Worm (Caenorhabditis elegans) whole organism, L3 larva: ENCODE measurements around the gene Y39F10C.3.

ENCODE experiments used
- R02D3.7 ChIP-seq: fragments of 150-350 bp; optimal IDR thresholded peaks from 2 replicates; lab custom pipeline; 2014; ENCODE audit warnings: missing biosample characterization, missing genetic modification characterization
- ZK546.5 ChIP-seq: sonication (generic microtip); optimal IDR thresholded peaks from 2 replicates; lab custom pipeline; 2017; ENCODE audit warnings: missing biosample characterization, missing genetic modification characterization
- aly-2 ChIP-seq: fragments of 150-350 bp; optimal IDR thresholded peaks from 2 replicates; lab custom pipeline; 2014; ENCODE audit warnings: missing biosample characterization, missing genetic modification characterization
- ama-1 ChIP-seq: fragments of 150-350 bp; optimal IDR thresholded peaks from 2 replicates; lab custom pipeline; 2018
- ceh-16 ChIP-seq: sonication (generic microtip); optimal IDR thresholded peaks from 2 replicates; lab custom pipeline; 2017; ENCODE audit warnings: missing biosample characterization, missing genetic modification characterization
- ceh-28 ChIP-seq: fragments of 150-350 bp; optimal IDR thresholded peaks from 2 replicates; lab custom pipeline; 2014; ENCODE audit warnings: missing biosample characterization, missing genetic modification reagents, missing genetic modification characterization
- ceh-82 ChIP-seq: fragments of 150-350 bp; optimal IDR thresholded peaks from 2 replicates; lab custom pipeline; 2014; ENCODE audit warnings: missing biosample characterization, missing genetic modification characterization
- daf-12 ChIP-seq: fragments of 150-350 bp; optimal IDR thresholded peaks from 2 replicates; lab custom pipeline; 2014; ENCODE audit warnings: missing biosample characterization, missing genetic modification reagents, missing genetic modification characterization
- egl-27 ChIP-seq: sonication (generic microtip); optimal IDR thresholded peaks from 4 replicates; lab custom pipeline; 2017; ENCODE audit warnings: missing biosample characterization, missing genetic modification reagents, missing genetic modification characterization
- egl-5 ChIP-seq: fragments of 150-350 bp; optimal IDR thresholded peaks from 2 replicates; lab custom pipeline; 2017; ENCODE audit warnings: missing biosample characterization, missing genetic modification reagents, missing genetic modification characterization, inconsistent platforms
- elt-1 ChIP-seq: fragments of 150-350 bp; optimal IDR thresholded peaks from 2 replicates; lab custom pipeline; 2014; ENCODE audit warnings: missing biosample characterization, missing genetic modification characterization
- elt-2 ChIP-seq: sonication (generic microtip); optimal IDR thresholded peaks from 2 replicates; lab custom pipeline; 2016; ENCODE audit warnings: missing genetic modification reagents, mild to moderate bottlenecking, missing genetic modification characterization, missing compliant biosample characterization
- elt-3 ChIP-seq, 3 experiments: fragments of 150-350 bp in 1 of 3; sonication (generic microtip) in 2 of 3; optimal IDR thresholded peaks; 2 replicates in 2 of 3; 4 replicates in 1 of 3; lab custom pipeline; 2014 to 2017; ENCODE audit warnings: missing biosample characterization in 3 of 3, missing genetic modification characterization in 3 of 3
- eor-1 ChIP-seq, 2 experiments: fragments of 150-350 bp; optimal IDR thresholded peaks; 2 replicates each; lab custom pipeline; 2014 to 2018; ENCODE audit warnings: missing biosample characterization in 2 of 2, missing genetic modification characterization in 2 of 2
- fkh-2 ChIP-seq: fragments of 150-350 bp; optimal IDR thresholded peaks from 2 replicates; lab custom pipeline; 2014; ENCODE audit warnings: missing biosample characterization, missing genetic modification reagents, missing genetic modification characterization
- fos-1 ChIP-seq: fragments of 150-350 bp; optimal IDR thresholded peaks from 2 replicates; lab custom pipeline; 2014; ENCODE audit warnings: missing biosample characterization, missing genetic modification characterization
- hmg-11 ChIP-seq: sonication (generic microtip); optimal IDR thresholded peaks from 2 replicates; lab custom pipeline; 2016; ENCODE audit warnings: missing genetic modification characterization, missing compliant biosample characterization
- jun-1 ChIP-seq: fragments of 150-350 bp; optimal IDR thresholded peaks from 2 replicates; lab custom pipeline; 2014; ENCODE audit warnings: missing biosample characterization, missing genetic modification reagents, missing genetic modification characterization
- lin-15B ChIP-seq: fragments of 150-350 bp; optimal IDR thresholded peaks from 2 replicates; lab custom pipeline; 2014; ENCODE audit warnings: missing biosample characterization, missing genetic modification characterization
- lin-39 ChIP-seq: fragments of 150-350 bp; optimal IDR thresholded peaks from 2 replicates; lab custom pipeline; 2018; ENCODE audit warnings: missing biosample characterization, missing genetic modification reagents, missing genetic modification characterization
- lsy-12 ChIP-seq: sonication (generic microtip); optimal IDR thresholded peaks from 2 replicates; lab custom pipeline; 2016; ENCODE audit warnings: mild to moderate bottlenecking, missing genetic modification characterization, missing compliant biosample characterization
- mdl-1 ChIP-seq: fragments of 150-350 bp; optimal IDR thresholded peaks from 2 replicates; lab custom pipeline; 2014; ENCODE audit warnings: missing biosample characterization, missing genetic modification characterization
- mml-1 ChIP-seq: fragments of 150-350 bp; sonication (generic microtip); optimal IDR thresholded peaks from 3 replicates; lab custom pipeline; 2014; ENCODE audit warnings: missing biosample characterization, missing genetic modification characterization
- nfya-1 ChIP-seq: sonication (generic microtip); optimal IDR thresholded peaks from 2 replicates; lab custom pipeline; 2017; ENCODE audit warnings: missing genetic modification characterization, mild to moderate bottlenecking, missing compliant biosample characterization, antibody characterized with exemption, moderate library complexity; ENCODE audit not compliant: insufficient read depth
- nhr-11 ChIP-seq: fragments of 150-350 bp; optimal IDR thresholded peaks from 2 replicates; lab custom pipeline; 2014; ENCODE audit warnings: missing biosample characterization, missing genetic modification characterization
- nhr-12 ChIP-seq: fragments of 150-350 bp; optimal IDR thresholded peaks from 2 replicates; lab custom pipeline; 2014; ENCODE audit warnings: missing biosample characterization, missing genetic modification characterization
- nhr-23 ChIP-seq: fragments of 150-350 bp; optimal IDR thresholded peaks from 2 replicates; lab custom pipeline; 2014; ENCODE audit warnings: missing biosample characterization, missing genetic modification reagents, missing genetic modification characterization
- nhr-237 ChIP-seq: fragments of 150-350 bp; optimal IDR thresholded peaks from 2 replicates; lab custom pipeline; 2014; ENCODE audit warnings: missing biosample characterization, missing genetic modification characterization
- nhr-25 ChIP-seq: sonication (generic microtip); optimal IDR thresholded peaks from 2 replicates; lab custom pipeline; 2017; ENCODE audit warnings: missing biosample characterization, missing genetic modification characterization
- nhr-28 ChIP-seq: fragments of 150-350 bp; optimal IDR thresholded peaks from 2 replicates; lab custom pipeline; 2014; ENCODE audit warnings: missing biosample characterization, missing genetic modification characterization
- nhr-43 ChIP-seq: sonication (generic microtip); optimal IDR thresholded peaks from 2 replicates; lab custom pipeline; 2016; ENCODE audit warnings: mild to moderate bottlenecking, missing genetic modification characterization, missing compliant biosample characterization; ENCODE audit not compliant: poor library complexity, severe bottlenecking
- nhr-67 ChIP-seq: fragments of 150-350 bp; optimal IDR thresholded peaks from 2 replicates; lab custom pipeline; 2014; ENCODE audit warnings: missing biosample characterization, missing genetic modification characterization
- nhr-76 ChIP-seq: fragments of 150-350 bp; sonication (generic microtip); optimal IDR thresholded peaks from 5 replicates; lab custom pipeline; 2014; ENCODE audit warnings: missing biosample characterization, missing genetic modification characterization
- nhr-77 ChIP-seq: fragments of 150-350 bp; optimal IDR thresholded peaks from 2 replicates; lab custom pipeline; 2014; ENCODE audit warnings: missing biosample characterization, missing genetic modification characterization
- pha-4 ChIP-seq: fragments of 150-350 bp; optimal IDR thresholded peaks from 2 replicates; lab custom pipeline; 2014; ENCODE audit warnings: missing biosample characterization, missing genetic modification reagents, missing genetic modification characterization
- pqm-1 ChIP-seq: fragments of 150-350 bp; optimal IDR thresholded peaks from 2 replicates; lab custom pipeline; 2017; ENCODE audit warnings: missing biosample characterization, missing genetic modification characterization, inconsistent platforms
- sea-2 ChIP-seq: fragments of 150-350 bp; sonication (generic microtip); optimal IDR thresholded peaks from 4 replicates; lab custom pipeline; 2014; ENCODE audit warnings: missing biosample characterization, missing genetic modification reagents, missing genetic modification characterization
- skn-1 ChIP-seq: fragments of 150-350 bp; optimal IDR thresholded peaks from 2 replicates; lab custom pipeline; 2014; ENCODE audit warnings: missing biosample characterization, missing genetic modification characterization
- snpc-4 ChIP-seq: fragments of 150-350 bp; optimal IDR thresholded peaks from 2 replicates; lab custom pipeline; 2014; ENCODE audit warnings: missing biosample characterization, missing genetic modification characterization
- tbx-2 ChIP-seq: sonication (generic microtip); optimal IDR thresholded peaks from 2 replicates; lab custom pipeline; 2016; ENCODE audit warnings: mild to moderate bottlenecking, missing genetic modification characterization, missing compliant biosample characterization
- unc-39 ChIP-seq: sonication (generic microtip); optimal IDR thresholded peaks from 4 replicates; lab custom pipeline; 2017; ENCODE audit warnings: missing biosample characterization, missing genetic modification characterization
- unc-62 ChIP-seq: fragments of 150-350 bp; sonication (generic microtip); optimal IDR thresholded peaks from 4 replicates; lab custom pipeline; 2014; ENCODE audit warnings: missing biosample characterization, missing genetic modification reagents, missing genetic modification characterization
- zag-1 ChIP-seq: fragments of 150-350 bp; optimal IDR thresholded peaks from 2 replicates; lab custom pipeline; 2014; ENCODE audit warnings: missing biosample characterization, missing genetic modification characterization
- ztf-11 ChIP-seq: fragments of 150-350 bp; optimal IDR thresholded peaks from 2 replicates; lab custom pipeline; 2014; ENCODE audit warnings: missing biosample characterization, missing genetic modification characterization
- ztf-4 ChIP-seq: fragments of 150-350 bp; optimal IDR thresholded peaks from 2 replicates; lab custom pipeline; 2014; ENCODE audit warnings: missing biosample characterization, missing genetic modification characterization

Gene Y39F10C.3

ce11 chrII:674116-674515, at the start of gene Y39F10C.3:
Gene Y39F10C.3 (plus strand): TSS chrII:674416.
- no peak for TF ChIP-seq lsy-12 (tag; lab: Kevin White, UChicago)
- TF ChIP-seq lin-15B (tag; lab: Kevin White, UChicago): no peak

ce11 chrII:624443-624842, 49.8 kb upstream of the Y39F10C.3 start, which contains the start of gene T04B8.5:
Gene T04B8.5 (minus strand): TSS chrII:624543.
- TF ChIP-seq ceh-28 (tag; lab: Kevin White, UChicago) (no peak), nhr-11 (tag; lab: Kevin White, UChicago) (no peak), ztf-11 (tag; lab: Kevin White, UChicago) (no peak), daf-12 (tag; lab: Kevin White, UChicago) (no peak), fos-1 (tag; lab: Kevin White, UChicago) (no peak), nhr-12 (tag; lab: Kevin White, UChicago) (no peak), egl-27 (no peak), sea-2 (GFP tag; lab: Kevin White, UChicago) (no peak), elt-1 (no peak), snpc-4 (no peak), nfya-1 (no peak), elt-3 (tag; optimal IDR thresholded peaks at IDR 0.05; lab: Kevin White, UChicago) (no peak), nhr-23 (tag; lab: Kevin White, UChicago) (no peak), eor-1 (tag; optimal IDR thresholded peaks at IDR 0.05; lab: Kevin White, UChicago) (no peak), nhr-25 (tag; lab: Kevin White, UChicago) (no peak), ceh-82 (tag; lab: Kevin White, UChicago) (no peak), ama-1 (lab: Kevin White, UChicago) (no peak), R02D3.7 (tag; lab: Kevin White, UChicago) (no peak), nhr-67 (no peak)

- TF ChIP-seq nhr-237 (no peak), nhr-43 (no peak), ZK546.5 (tag; lab: Kevin White, UChicago) (no peak), R02D3.7 (tag; lab: Kevin White, UChicago) (no peak), fos-1 (tag; lab: Kevin White, UChicago) (no peak), egl-5 (no peak), nhr-77 (tag; lab: Kevin White, UChicago) (no peak), lin-39 (peak; percentile 41), lin-15B (tag; lab: Kevin White, UChicago) (no peak), mdl-1 (tag; lab: Kevin White, UChicago) (no peak), lsy-12 (tag; lab: Kevin White, UChicago) (no peak), ceh-16 (tag; lab: Kevin White, UChicago) (no peak), tbx-2 (tag; lab: Kevin White, UChicago) (no peak), unc-39 (tag; lab: Kevin White, UChicago) (no peak), egl-27 (no peak), aly-2 (tag; lab: Kevin White, UChicago) (no peak), hmg-11 (peak; percentile 86), unc-62 (GFP tag; lab: Kevin White, UChicago) (no peak), ztf-11 (tag; lab: Kevin White, UChicago) (no peak), zag-1 (tag; lab: Kevin White, UChicago) (no peak), elt-1 (no peak), nfya-1 (peak; percentile 33), nhr-67 (no peak), jun-1 (tag; lab: Kevin White, UChicago) (peak; percentile 8), nhr-25 (tag; lab: Kevin White, UChicago) (peak; percentile 48), nhr-12 (tag; lab: Kevin White, UChicago) (no peak), ztf-4 (tag; lab: Kevin White, UChicago) (no peak), daf-12 (tag; lab: Kevin White, UChicago) (no peak), skn-1 (no peak), elt-2 (tag; lab: Kevin White, UChicago) (no peak), pha-4 (tag; lab: Kevin White, UChicago) (peak; percentile 65), nhr-28 (tag; lab: Kevin White, UChicago) (no peak), pqm-1 (tag; lab: Kevin White, UChicago) (no peak), elt-3 (tag; optimal IDR thresholded peaks at IDR 0.05; lab: Kevin White, UChicago) (no peak), mml-1 (tag; lab: Kevin White, UChicago) (no peak), snpc-4 (no peak), nhr-11 (tag; lab: Kevin White, UChicago) (no peak), ceh-28 (tag; lab: Kevin White, UChicago) (no peak), eor-1 (tag; optimal IDR thresholded peaks at IDR 0.05; lab: Kevin White, UChicago) (no peak), nhr-76 (no peak), nhr-23 (tag; lab: Kevin White, UChicago) (peak; percentile 72), fkh-2 (no peak)
Measured at ce11 chrII:625926-626325, 48.3 kb upstream of the Y39F10C.3 start.
